Fruit fly (Drosophila melanogaster) whole organism, embryonic: Measurements from ENCODE around the gene GC.

Experiments used
- Abd-B ChIP-seq: fragments of 200-800 bp; sonication (Bioruptor generic); optimal IDR thresholded peaks from 2 replicates; lab custom pipeline; 2018; ENCODE audit warnings: missing biosample characterization, mild to moderate bottlenecking, missing genetic modification characterization, moderate library complexity
- BEAF-32 ChIP-seq: fragments of 200-800 bp; sonication (Bioruptor generic); optimal IDR thresholded peaks from 3 replicates; lab custom pipeline; 2017; ENCODE audit warnings: missing biosample characterization, missing genetic modification characterization, mild to moderate bottlenecking, moderate library complexity, missing genetic modification reagents
- Bgb ChIP-seq: fragments of 200-800 bp; sonication (Bioruptor generic); IDR thresholded peaks from 2 replicates; pipeline ENCODE4 v1.3.6; 2022; ENCODE audit warnings: missing biosample characterization, missing genetic modification characterization; ENCODE audit not compliant: partially characterized antibody
- CG12391 ChIP-seq: fragments of 200-800 bp; sonication (Bioruptor generic); optimal IDR thresholded peaks from 3 replicates; lab custom pipeline; 2018; ENCODE audit warnings: missing biosample characterization, mild to moderate bottlenecking, missing genetic modification characterization, moderate library complexity
- CG15514 ChIP-seq: fragments of 200-800 bp; sonication (Bioruptor generic); optimal IDR thresholded peaks from 3 replicates; lab custom pipeline; 2017; ENCODE audit warnings: missing biosample characterization, missing genetic modification characterization, mild to moderate bottlenecking, moderate library complexity, missing genetic modification reagents
- CG17328 ChIP-seq: fragments of 200-800 bp; sonication (Bioruptor generic); IDR thresholded peaks from 2 replicates; pipeline ENCODE4 v1.3.6; 2022; ENCODE audit warnings: missing biosample characterization, missing genetic modification characterization
- CG4617 ChIP-seq: fragments of 200-800 bp; sonication (Bioruptor generic); optimal IDR thresholded peaks from 3 replicates; lab custom pipeline; 2016; ENCODE audit warnings: missing biosample characterization, missing genetic modification characterization, borderline replicate concordance
- CG5180 ChIP-seq: fragments of 200-800 bp; sonication (Bioruptor generic); optimal IDR thresholded peaks from 3 replicates; lab custom pipeline; 2017; ENCODE audit warnings: missing biosample characterization, missing genetic modification characterization, mild to moderate bottlenecking, moderate library complexity, missing genetic modification reagents
- CG6791 ChIP-seq: fragments of 200-800 bp; sonication (Bioruptor generic); IDR thresholded peaks from 3 replicates; pipeline ENCODE4 v1.3.6; 2022; ENCODE audit warnings: missing biosample characterization, missing genetic modification characterization; ENCODE audit not compliant: partially characterized antibody
- Deaf1 ChIP-seq: fragments of 200-800 bp; optimal IDR thresholded peaks from 3 replicates; lab custom pipeline; 2019; ENCODE audit warnings: missing biosample characterization, mild to moderate bottlenecking, missing genetic modification characterization, moderate library complexity
- Dp ChIP-seq: fragments of 200-800 bp; sonication (Bioruptor generic); optimal IDR thresholded peaks from 2 replicates; lab custom pipeline; 2018; ENCODE audit warnings: missing biosample characterization, mild to moderate bottlenecking, missing genetic modification characterization, moderate library complexity
- Drgx ChIP-seq: fragments of 200-800 bp; sonication (Bioruptor generic); IDR thresholded peaks from 2 replicates; pipeline ENCODE4 v1.3.6; 2022; ENCODE audit warnings: missing biosample characterization, missing genetic modification characterization
- HLH4C ChIP-seq: fragments of 200-800 bp; sonication (Bioruptor generic); IDR thresholded peaks from 3 replicates; pipeline ENCODE4 v1.3.6; 2022; ENCODE audit warnings: missing biosample characterization, missing genetic modification characterization; ENCODE audit not compliant: partially characterized antibody
- HmgZ ChIP-seq: fragments of 200-800 bp; sonication (Bioruptor generic); optimal IDR thresholded peaks from 2 replicates; lab custom pipeline; 2018; ENCODE audit warnings: missing biosample characterization, mild to moderate bottlenecking, missing genetic modification characterization
- Hr78 ChIP-seq, 2 experiments: fragments of 200-800 bp in 1 of 2; fragments of >200 bp in 1 of 2; sonication (Bioruptor generic) in 1 of 2; optimal IDR thresholded peaks; 2 replicates each; lab custom pipeline; 2017 to 2019; ENCODE audit warnings: missing biosample characterization in 2 of 2, missing genetic modification characterization in 2 of 2, mild to moderate bottlenecking in 1 of 2, moderate library complexity in 1 of 2
- MBD-R2 ChIP-seq: fragments of 200-800 bp; sonication (Bioruptor generic); IDR thresholded peaks from 2 replicates; pipeline ENCODE4 v1.3.6; 2022; ENCODE audit warnings: missing biosample characterization, missing genetic modification characterization
- Med ChIP-seq: fragments of 200-800 bp; sonication (Bioruptor generic); peaks from one replicate; lab custom pipeline; 2016; ENCODE audit warnings: missing biosample characterization, missing genetic modification characterization, mild to moderate bottlenecking, inconsistent platforms, moderate library complexity
- Myb ChIP-seq: fragments of 200-800 bp; sonication (Bioruptor generic); optimal IDR thresholded peaks from 2 replicates; lab custom pipeline; 2016; ENCODE audit warnings: missing biosample characterization, missing genetic modification characterization
- Opbp ChIP-seq: fragments of 200-800 bp; sonication (Bioruptor generic); IDR thresholded peaks from 3 replicates; pipeline ENCODE4 v1.3.6; 2022; ENCODE audit warnings: missing biosample characterization, missing genetic modification characterization; ENCODE audit not compliant: partially characterized antibody
- PHDP ChIP-seq: fragments of 200-800 bp; sonication (Bioruptor generic); optimal IDR thresholded peaks from 3 replicates; lab custom pipeline; 2018; ENCODE audit warnings: missing biosample characterization, mild to moderate bottlenecking, missing genetic modification characterization, moderate library complexity
- Pdp1 ChIP-seq, 2 experiments: fragments of 200-800 bp; sonication (Bioruptor generic); optimal IDR thresholded peaks; 3 replicates each; lab custom pipeline; 2016; ENCODE audit warnings: missing biosample characterization in 2 of 2, missing genetic modification characterization in 2 of 2, mild to moderate bottlenecking in 1 of 2, moderate library complexity in 1 of 2
- Sin3A ChIP-seq: fragments of >200 bp; optimal IDR thresholded peaks from 2 replicates; lab custom pipeline; 2018
- YL-1 ChIP-seq: fragments of 200-800 bp; sonication (Bioruptor generic); optimal IDR thresholded peaks from 3 replicates; lab custom pipeline; 2017; ENCODE audit warnings: missing biosample characterization, mild to moderate bottlenecking, missing genetic modification characterization
- bbx ChIP-seq: fragments of 200-800 bp; sonication (Bioruptor generic); IDR thresholded peaks from 2 replicates; pipeline ENCODE4 v1.3.6; 2022; ENCODE audit warnings: missing biosample characterization, missing genetic modification characterization; ENCODE audit not compliant: partially characterized antibody
- bsh ChIP-seq, 2 experiments: fragments of 200-800 bp; sonication (Bioruptor generic); optimal IDR thresholded peaks; 2 replicates each; lab custom pipeline; 2017 to 2018; ENCODE audit warnings: mild to moderate bottlenecking in 2 of 2, missing biosample characterization in 2 of 2, missing genetic modification characterization in 2 of 2, moderate library complexity in 1 of 2
- cwo ChIP-seq: fragments of 200-800 bp; sonication (Bioruptor generic); optimal IDR thresholded peaks from 3 replicates; lab custom pipeline; 2017; ENCODE audit warnings: missing biosample characterization, missing genetic modification characterization, mild to moderate bottlenecking, moderate library complexity, missing genetic modification reagents
- da ChIP-seq: fragments of 200-800 bp; sonication (Bioruptor generic); optimal IDR thresholded peaks from 2 replicates; lab custom pipeline; 2016; ENCODE audit warnings: missing biosample characterization, missing genetic modification characterization
- gfzf ChIP-seq: fragments of 200-800 bp; sonication (Bioruptor generic); optimal IDR thresholded peaks from 2 replicates; lab custom pipeline; 2016; ENCODE audit warnings: missing biosample characterization, mild to moderate bottlenecking, missing genetic modification characterization, moderate library complexity
- knrl ChIP-seq: fragments of 200-800 bp; sonication (Bioruptor generic); IDR thresholded peaks from 3 replicates; pipeline ENCODE4 v1.3.6; 2022; ENCODE audit warnings: missing biosample characterization, missing genetic modification characterization; ENCODE audit not compliant: partially characterized antibody
- nmo ChIP-seq: fragments of 200-800 bp; sonication (Bioruptor generic); optimal IDR thresholded peaks from 2 replicates; lab custom pipeline; 2018; ENCODE audit warnings: missing biosample characterization, mild to moderate bottlenecking, missing genetic modification characterization, moderate library complexity
- nom ChIP-seq: fragments of 200-800 bp; sonication (Bioruptor generic); optimal IDR thresholded peaks from 2 replicates; lab custom pipeline; 2017; ENCODE audit warnings: missing biosample characterization, missing genetic modification characterization, mild to moderate bottlenecking, moderate library complexity, missing genetic modification reagents
- onecut ChIP-seq: fragments of 200-800 bp; sonication (Bioruptor generic); IDR thresholded peaks from 2 replicates; pipeline ENCODE4 v1.3.6; 2022; ENCODE audit warnings: missing biosample characterization, missing genetic modification characterization
- pzg ChIP-seq: fragments of 200-800 bp; sonication (Bioruptor generic); optimal IDR thresholded peaks from 3 replicates; lab custom pipeline; 2018; ENCODE audit warnings: missing biosample characterization, mild to moderate bottlenecking, missing genetic modification characterization, moderate library complexity
- salm ChIP-seq: fragments of 200-800 bp; sonication (Bioruptor generic); optimal IDR thresholded peaks from 2 replicates; lab custom pipeline; 2018; ENCODE audit warnings: missing biosample characterization, mild to moderate bottlenecking, missing genetic modification characterization
- so ChIP-seq: fragments of 200-800 bp; sonication (Bioruptor generic); IDR thresholded peaks from 3 replicates; pipeline ENCODE4 v1.3.6; 2022; ENCODE audit warnings: missing biosample characterization, missing genetic modification characterization
- trem ChIP-seq: fragments of 200-800 bp; optimal IDR thresholded peaks from 3 replicates; lab custom pipeline; 2019; ENCODE audit warnings: missing biosample characterization, mild to moderate bottlenecking, missing genetic modification characterization, moderate library complexity

GC gene

DNA sequence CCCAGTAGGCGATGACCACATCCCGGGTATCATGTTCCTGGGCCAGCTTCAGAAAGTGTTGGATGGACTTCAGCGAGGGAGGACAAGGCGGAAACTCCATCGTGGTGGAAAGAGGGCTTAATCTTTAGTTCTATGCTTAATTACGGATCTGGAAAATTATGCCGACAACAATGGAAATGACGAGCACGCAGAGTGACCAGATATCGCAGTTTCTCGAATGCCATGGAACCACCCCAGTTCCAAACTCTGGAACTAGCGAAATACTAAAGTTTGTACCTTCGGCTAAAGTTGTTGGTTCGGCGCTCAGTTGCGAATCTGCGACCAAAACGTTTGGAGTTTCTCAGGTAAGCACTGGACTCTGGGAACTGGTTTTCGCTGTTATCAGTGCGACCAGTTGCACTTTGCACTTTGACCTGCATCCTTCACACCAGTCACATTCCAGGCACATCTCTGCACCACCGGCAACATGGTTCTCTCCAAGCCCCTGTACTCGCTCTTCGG lies 23.6 kb upstream of the GC start, which contains the start of the genes CG7970 and Vta1 (continued):
- TF ChIP-seq gfzf (GFP tag; lab: Kevin White, UChicago) (peak; percentile 85), CG4617 (GFP tag; lab: Kevin White, UChicago) (peak; percentile 87), PHDP (no peak), CG6791 (GFP tag; lab: Robert Waterston, UW) (0 out of 3 replicates have a peak, but pooled peaks have one; percentile 36), nmo (GFP tag; lab: Kevin White, UChicago) (peak; percentile 16), Hr78 (GFP tag; optimal IDR thresholded peaks at IDR 0.05; lab: Kevin White, UChicago) (peak in 1 of 2 experiments; percentile 94), MBD-R2 (GFP tag; lab: Robert Waterston, UW) (peak; percentile 82), bbx (GFP tag; lab: Robert Waterston, UW) (0 out of 2 replicates have a peak, but pooled peaks have one; percentile 47), CG12391 (no peak), Drgx (GFP tag; lab: Robert Waterston, UW) (peak; percentile 63), trem (tag; lab: Kevin White, UChicago) (peak; percentile 32), BEAF-32 (GFP tag; lab: Kevin White, UChicago) (peak; percentile 8), Pdp1 (GFP tag; optimal IDR thresholded peaks at IDR 0.05; lab: Kevin White, UChicago) (peak in 1 of 2 experiments; percentile 24), YL-1 (GFP tag; lab: Kevin White, UChicago) (peak; percentile 68), CG17328 (no peak), HmgZ (tag; lab: Kevin White, UChicago) (peak; percentile 64), Sin3A (lab: Kevin White, UChicago) (peak; percentile 47), Dp (GFP tag; lab: Kevin White, UChicago) (peak; percentile 42), pzg (GFP tag; lab: Kevin White, UChicago) (peak; percentile 79), Opbp (GFP tag; lab: Robert Waterston, UW) (0 out of 3 replicates have a peak, but pooled peaks have one; percentile 44), nom (GFP tag; lab: Kevin White, UChicago) (peak; percentile 98), da (GFP tag; lab: Kevin White, UChicago) (no peak), cwo (GFP tag; lab: Kevin White, UChicago) (no peak), knrl (0 out of 3 replicates have a peak, but pooled peaks have one; percentile 28), Myb (GFP tag; lab: Kevin White, UChicago) (peak; percentile 13), HLH4C (GFP tag; lab: Robert Waterston, UW) (no peak), Med (GFP tag; lab: Kevin White, UChicago) (peak; percentile 56), Deaf1 (tag; lab: Kevin White, UChicago) (peak; percentile 74), CG15514 (GFP tag; lab: Kevin White, UChicago) (peak; percentile 99), Abd-B (no peak), bsh (GFP tag; optimal IDR thresholded peaks at IDR 0.05; lab: Kevin White, UChicago) (peak in 1 of 2 experiments; percentile 74), Bgb (GFP tag; lab: Robert Waterston, UW) (peak; percentile 27; the same call in 1 of the 2 replicates)

DNA sequence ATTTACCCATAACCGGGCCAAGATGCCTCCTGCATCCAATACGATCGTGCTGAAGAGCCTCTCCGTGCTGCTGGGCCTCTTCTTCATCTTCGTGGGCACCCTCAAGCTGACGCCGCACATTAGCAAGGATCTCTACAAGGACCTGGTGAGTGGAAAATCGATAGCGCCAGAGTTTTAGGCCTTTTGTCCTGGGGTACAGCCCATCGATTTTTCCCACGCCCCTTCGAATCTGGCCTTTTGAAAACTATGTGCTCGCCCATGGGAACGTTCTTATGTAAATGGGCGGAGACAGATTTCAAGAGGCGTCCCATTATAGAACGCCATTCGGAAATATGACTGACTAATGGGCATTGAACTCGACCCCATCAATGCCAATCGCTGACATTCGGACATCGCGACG lies 20.3 kb upstream of the GC start:
- no peak for TF ChIP-seq salm (tag; lab: Kevin White, UChicago)
- TF ChIP-seq onecut, result peak; percentile 95
- 0 out of 3 replicates have a peak, but pooled peaks have one; percentile 30 for TF ChIP-seq so (GFP tag; lab: Robert Waterston, UW)
- 0 out of 2 replicates have a peak, but pooled peaks have one; percentile 27 for TF ChIP-seq Bgb (GFP tag; lab: Robert Waterston, UW)
- TF ChIP-seq Pdp1 (GFP tag; optimal IDR thresholded peaks at IDR 0.05; lab: Kevin White, UChicago), result peak in 1 of 2 experiments; percentile 47
- TF ChIP-seq Med (GFP tag; lab: Kevin White, UChicago), result peak; percentile 39
- no peak for TF ChIP-seq CG5180 (GFP tag; lab: Kevin White, UChicago)
- TF ChIP-seq MBD-R2 (GFP tag; lab: Robert Waterston, UW), result peak; percentile 10; the same call in 1 of the 2 replicates
- TF ChIP-seq, all 482 proteins: peak for 6
